Fruit fly (Drosophila melanogaster) whole organism, embryonic: ENCODE results near the gene CG17929.
A peak's percentile ranks its signal among the peaks of the same experiment; 100 is the strongest.

Experiments used
- Adf1 ChIP-seq: fragments of 200-800 bp; sonication (Bioruptor generic); IDR thresholded peaks from 2 replicates; pipeline ENCODE4 v1.3.6; 2022; ENCODE audit warnings: missing biosample characterization, missing genetic modification characterization
- Aef1 ChIP-seq: fragments of 200-800 bp; sonication (Bioruptor generic); IDR thresholded peaks from 3 replicates; pipeline ENCODE4 v1.3.6; 2022; ENCODE audit warnings: missing biosample characterization, missing genetic modification characterization
- CG10209 ChIP-seq: fragments of 200-800 bp; sonication (Bioruptor generic); optimal IDR thresholded peaks from 3 replicates; lab custom pipeline; 2017; ENCODE audit warnings: missing biosample characterization, mild to moderate bottlenecking, missing genetic modification characterization, missing genetic modification reagents
- CG10654 ChIP-seq: fragments of 200-800 bp; sonication (Bioruptor generic); optimal IDR thresholded peaks from 2 replicates; lab custom pipeline; 2016; ENCODE audit warnings: missing biosample characterization, missing genetic modification characterization
- CG11695 ChIP-seq: fragments of 200-800 bp; sonication (Bioruptor generic); IDR thresholded peaks from 3 replicates; pipeline ENCODE4 v1.3.6; 2022; ENCODE audit warnings: missing biosample characterization, missing genetic modification characterization
- CG11696 ChIP-seq: fragments of 200-800 bp; sonication (Bioruptor generic); IDR thresholded peaks from 2 replicates; pipeline ENCODE4 v1.3.6; 2022; ENCODE audit warnings: missing biosample characterization, missing genetic modification characterization
- CG12769 ChIP-seq: fragments of 200-800 bp; sonication (Bioruptor generic); optimal IDR thresholded peaks from 2 replicates; lab custom pipeline; 2019; ENCODE audit warnings: missing biosample characterization, mild to moderate bottlenecking, missing genetic modification characterization, moderate library complexity
- CG14710 ChIP-seq: fragments of 200-800 bp; sonication (Bioruptor generic); optimal IDR thresholded peaks from 3 replicates; lab custom pipeline; 2019; ENCODE audit warnings: missing biosample characterization, mild to moderate bottlenecking, missing genetic modification characterization, moderate library complexity
- CG15269 ChIP-seq: fragments of 200-800 bp; sonication (Bioruptor generic); optimal IDR thresholded peaks from 2 replicates; lab custom pipeline; 2018; ENCODE audit warnings: missing biosample characterization, mild to moderate bottlenecking, missing genetic modification characterization, moderate library complexity
- CG15696 ChIP-seq: fragments of 200-800 bp; sonication (Bioruptor generic); optimal IDR thresholded peaks from 2 replicates; lab custom pipeline; 2019; ENCODE audit warnings: missing biosample characterization, mild to moderate bottlenecking, missing genetic modification characterization, moderate library complexity
- CG16779 ChIP-seq: fragments of 200-800 bp; sonication (Bioruptor generic); IDR thresholded peaks from 2 replicates; pipeline ENCODE4 v1.3.6; 2022; ENCODE audit warnings: missing biosample characterization, missing genetic modification characterization
- CG16813 ChIP-seq: fragments of 200-800 bp; sonication (Bioruptor generic); IDR thresholded peaks from 3 replicates; pipeline ENCODE4 v1.3.6; 2022; ENCODE audit warnings: missing biosample characterization, missing genetic modification characterization; ENCODE audit not compliant: partially characterized antibody
- CG17612 ChIP-seq: fragments of 200-800 bp; sonication (Bioruptor generic); IDR thresholded peaks from 2 replicates; pipeline ENCODE4 v1.3.6; 2022; ENCODE audit warnings: missing biosample characterization, missing genetic modification characterization
- CG18599 ChIP-seq: fragments of 200-800 bp; sonication (Bioruptor generic); optimal IDR thresholded peaks from 3 replicates; lab custom pipeline; 2017; ENCODE audit warnings: missing biosample characterization, missing genetic modification characterization, mild to moderate bottlenecking, moderate library complexity, missing genetic modification reagents
- CG43689 ChIP-seq: fragments of 200-800 bp; sonication (Bioruptor generic); IDR thresholded peaks from 2 replicates; pipeline ENCODE4 v1.3.6; 2022; ENCODE audit warnings: missing biosample characterization, missing genetic modification characterization
- CG4707 ChIP-seq: fragments of 200-800 bp; sonication (Bioruptor generic); optimal IDR thresholded peaks from 2 replicates; lab custom pipeline; 2018; ENCODE audit warnings: missing biosample characterization, mild to moderate bottlenecking, missing genetic modification characterization, moderate library complexity
- CG4820 ChIP-seq: fragments of 200-800 bp; sonication (Bioruptor generic); optimal IDR thresholded peaks from 3 replicates; lab custom pipeline; 2016; ENCODE audit warnings: missing biosample characterization, missing genetic modification characterization
- CG8290 ChIP-seq, 3 experiments: fragments of 200-800 bp; sonication (Bioruptor generic); optimal IDR thresholded peaks; 2 replicates each; lab custom pipeline; 2016 to 2019; ENCODE audit warnings: missing biosample characterization in 3 of 3, missing genetic modification characterization in 3 of 3, mild to moderate bottlenecking in 2 of 3, moderate library complexity in 1 of 3
- CG8388 ChIP-seq: fragments of 200-800 bp; sonication (Bioruptor generic); optimal IDR thresholded peaks from 2 replicates; lab custom pipeline; 2019; ENCODE audit warnings: missing biosample characterization, mild to moderate bottlenecking, missing genetic modification characterization, moderate library complexity
- CG8478 ChIP-seq: fragments of >200 bp; optimal IDR thresholded peaks from 2 replicates; lab custom pipeline; 2018
- Dad ChIP-seq: fragments of 200-800 bp; sonication (Bioruptor generic); optimal IDR thresholded peaks from 3 replicates; lab custom pipeline; 2016; ENCODE audit warnings: missing biosample characterization, missing genetic modification characterization
- Dll ChIP-seq: fragments of 200-800 bp; sonication (Bioruptor generic); IDR thresholded peaks from 4 replicates; pipeline ENCODE4 v1.3.6; 2022; ENCODE audit warnings: missing biosample characterization, missing genetic modification characterization; ENCODE audit not compliant: partially characterized antibody
- Ets65A ChIP-seq: fragments of 200-800 bp; sonication (Bioruptor generic); peaks from one replicate; lab custom pipeline; 2016; ENCODE audit warnings: missing biosample characterization, missing genetic modification characterization
- MESR4 ChIP-seq: fragments of 200-800 bp; sonication (Bioruptor generic); optimal IDR thresholded peaks from 2 replicates; lab custom pipeline; 2018; ENCODE audit warnings: missing biosample characterization, mild to moderate bottlenecking, missing genetic modification characterization, moderate library complexity
- Med ChIP-seq: fragments of 200-800 bp; sonication (Bioruptor generic); peaks from one replicate; lab custom pipeline; 2016; ENCODE audit warnings: missing biosample characterization, missing genetic modification characterization, mild to moderate bottlenecking, inconsistent platforms, moderate library complexity
- NfI ChIP-seq: fragments of 200-800 bp; sonication (Bioruptor generic); optimal IDR thresholded peaks from 3 replicates; lab custom pipeline; 2018; ENCODE audit warnings: missing biosample characterization, mild to moderate bottlenecking, missing genetic modification characterization, moderate library complexity
- PHDP ChIP-seq: fragments of 200-800 bp; sonication (Bioruptor generic); optimal IDR thresholded peaks from 3 replicates; lab custom pipeline; 2018; ENCODE audit warnings: missing biosample characterization, mild to moderate bottlenecking, missing genetic modification characterization, moderate library complexity
- Trl ChIP-seq, 3 experiments: fragments of >200 bp in 2 of 3; fragments of 200-800 bp in 1 of 3; sonication (Bioruptor generic) in 1 of 3; optimal IDR thresholded peaks; 2 replicates in 1 of 3; 3 replicates in 2 of 3; lab custom pipeline; 2016 to 2017; ENCODE audit warnings: missing biosample characterization in 1 of 3, missing genetic modification characterization in 1 of 3
- Usf ChIP-seq: fragments of 200-800 bp; sonication (Bioruptor generic); optimal IDR thresholded peaks from 2 replicates; lab custom pipeline; 2017; ENCODE audit warnings: missing genotype, missing biosample characterization, missing genetic modification characterization
- Vsx1 ChIP-seq: fragments of 200-800 bp; sonication (Bioruptor generic); optimal IDR thresholded peaks from 2 replicates; lab custom pipeline; 2017; ENCODE audit warnings: missing biosample characterization, mild to moderate bottlenecking, missing genetic modification characterization, missing genetic modification reagents
- al ChIP-seq: fragments of 200-800 bp; sonication (Bioruptor generic); IDR thresholded peaks from 2 replicates; pipeline ENCODE4 v1.3.6; 2022; ENCODE audit warnings: missing biosample characterization, missing genetic modification characterization
- cg ChIP-seq: fragments of 200-800 bp; sonication (Bioruptor generic); optimal IDR thresholded peaks from 3 replicates; lab custom pipeline; 2019; ENCODE audit warnings: missing biosample characterization, mild to moderate bottlenecking, missing genetic modification characterization, moderate library complexity
- chif ChIP-seq, 2 experiments: fragments of 200-800 bp; sonication (Bioruptor generic); optimal IDR thresholded peaks; 3 replicates each; lab custom pipeline; 2016; ENCODE audit warnings: missing biosample characterization in 2 of 2, missing genetic modification characterization in 2 of 2
- cwo ChIP-seq: fragments of 200-800 bp; sonication (Bioruptor generic); optimal IDR thresholded peaks from 3 replicates; lab custom pipeline; 2017; ENCODE audit warnings: missing biosample characterization, missing genetic modification characterization, mild to moderate bottlenecking, moderate library complexity, missing genetic modification reagents
- danr ChIP-seq: fragments of 200-800 bp; sonication (Bioruptor generic); IDR thresholded peaks from 2 replicates; pipeline ENCODE4 v1.3.6; 2022; ENCODE audit warnings: missing biosample characterization, missing genetic modification characterization
- dmrt11E ChIP-seq: fragments of 200-800 bp; sonication (Bioruptor generic); optimal IDR thresholded peaks from 3 replicates; lab custom pipeline; 2018; ENCODE audit warnings: missing biosample characterization, mild to moderate bottlenecking, missing genetic modification characterization, moderate library complexity
- dmrt99B ChIP-seq: fragments of 200-800 bp; sonication (Bioruptor generic); optimal IDR thresholded peaks from 2 replicates; lab custom pipeline; 2018; ENCODE audit warnings: missing biosample characterization, mild to moderate bottlenecking, missing genetic modification characterization, moderate library complexity
- eyg ChIP-seq: fragments of 200-800 bp; sonication (Bioruptor generic); optimal IDR thresholded peaks from 3 replicates; lab custom pipeline; 2016; ENCODE audit warnings: missing biosample characterization, missing genetic modification characterization
- gfzf ChIP-seq: fragments of 200-800 bp; sonication (Bioruptor generic); optimal IDR thresholded peaks from 2 replicates; lab custom pipeline; 2016; ENCODE audit warnings: missing biosample characterization, mild to moderate bottlenecking, missing genetic modification characterization, moderate library complexity
- klu ChIP-seq: fragments of 200-800 bp; sonication (Bioruptor generic); IDR thresholded peaks from 2 replicates; pipeline ENCODE4 v1.3.6; 2022; ENCODE audit warnings: missing biosample characterization, missing genetic modification characterization
- kni ChIP-seq: fragments of 200-800 bp; sonication (Bioruptor generic); optimal IDR thresholded peaks from 3 replicates; lab custom pipeline; 2017; ENCODE audit warnings: mild to moderate bottlenecking, missing biosample characterization, missing genetic modification reagents, missing genetic modification characterization
- nmo ChIP-seq: fragments of 200-800 bp; sonication (Bioruptor generic); optimal IDR thresholded peaks from 2 replicates; lab custom pipeline; 2018; ENCODE audit warnings: missing biosample characterization, mild to moderate bottlenecking, missing genetic modification characterization, moderate library complexity
- rib ChIP-seq: fragments of 200-800 bp; sonication (Bioruptor generic); IDR thresholded peaks from 2 replicates; pipeline ENCODE4 v1.3.6; 2022; ENCODE audit warnings: missing biosample characterization, missing genetic modification characterization
- so ChIP-seq: fragments of 200-800 bp; sonication (Bioruptor generic); IDR thresholded peaks from 3 replicates; pipeline ENCODE4 v1.3.6; 2022; ENCODE audit warnings: missing biosample characterization, missing genetic modification characterization
- stwl ChIP-seq: fragments of 200-800 bp; sonication (Bioruptor generic); optimal IDR thresholded peaks from 3 replicates; lab custom pipeline; 2018; ENCODE audit warnings: missing biosample characterization, mild to moderate bottlenecking, missing genetic modification characterization, moderate library complexity
- toy ChIP-seq: fragments of 200-800 bp; sonication (Bioruptor generic); IDR thresholded peaks from 2 replicates; pipeline ENCODE4 v1.3.6; 2022; ENCODE audit warnings: missing biosample characterization, missing genetic modification characterization
- z ChIP-seq: fragments of 200-800 bp; sonication (Bioruptor generic); IDR thresholded peaks from 3 replicates; pipeline ENCODE4 v1.3.6; 2022; ENCODE audit warnings: missing biosample characterization, missing genetic modification characterization
- zen ChIP-seq: fragments of 200-800 bp; sonication (Bioruptor generic); optimal IDR thresholded peaks from 3 replicates; lab custom pipeline; 2018; ENCODE audit warnings: missing biosample characterization, mild to moderate bottlenecking, missing genetic modification characterization, moderate library complexity

CG17929 gene

dm6 chr3R:16295513-16296123 is 29.7 kb upstream of the CG17929 start:
- TF ChIP-seq eyg (no peak), CG8290 (GFP tag; optimal IDR thresholded peaks at IDR 0.05; lab: Kevin White, UChicago) (peak; percentile 53), CG8290 (tag; optimal IDR thresholded peaks at IDR 0.05; lab: Kevin White, UChicago) (peak in 1 of 2 experiments; percentile 58), stwl (tag; lab: Kevin White, UChicago) (peak; percentile 81), dmrt99B (tag; lab: Kevin White, UChicago) (no peak), Ets65A (GFP tag; lab: Kevin White, UChicago) (peak; percentile 78), nmo (no peak), CG16813 (GFP tag; lab: Robert Waterston, UW) (no peak), CG8388 (GFP tag; lab: Kevin White, UChicago) (no peak), toy (GFP tag; lab: Robert Waterston, UW) (no peak), CG10654 (GFP tag; lab: Kevin White, UChicago) (no peak), rib (GFP tag; lab: Robert Waterston, UW) (no peak), zen (no peak), CG15696 (no peak), CG10209 (no peak), Aef1 (GFP tag; lab: Robert Waterston, UW) (no peak), CG43689 (no peak), CG16779 (GFP tag; lab: Robert Waterston, UW) (no peak), Vsx1 (GFP tag; lab: Kevin White, UChicago) (no peak)

dm6 chr3R:16305185-16305989 is 19.9 kb upstream of the CG17929 start, which contains the start of gene Zip89B:
Zip89B (plus strand) TSS chr3R:16305758.
- TF ChIP-seq CG15269 (tag; lab: Kevin White, UChicago): no peak
- no peak for TF ChIP-seq Usf (GFP tag; lab: Kevin White, UChicago)
- peak; percentile 56 to 81 for TF ChIP-seq Trl (optimal IDR thresholded peaks at IDR 0.05; lab: Kevin White, UChicago)
- no peak for TF ChIP-seq Trl (GFP tag; optimal IDR thresholded peaks at IDR 0.05; lab: Kevin White, UChicago)
- TF ChIP-seq NfI (GFP tag; lab: Kevin White, UChicago): no peak
- no peak for TF ChIP-seq danr (GFP tag; lab: Robert Waterston, UW)
- TF ChIP-seq CG14710 (tag; lab: Kevin White, UChicago): no peak
- no peak for TF ChIP-seq cg (GFP tag; lab: Kevin White, UChicago)
- TF ChIP-seq CG8478 (lab: Kevin White, UChicago): no peak
- no peak; the same call in 2 of the 3 replicates for TF ChIP-seq CG11695 (GFP tag; lab: Robert Waterston, UW)
- no peak for TF ChIP-seq Adf1 (GFP tag; lab: Robert Waterston, UW)
- TF ChIP-seq z (GFP tag; lab: Robert Waterston, UW): no peak
- no peak for TF ChIP-seq CG17612 (GFP tag; lab: Robert Waterston, UW)
- no peak for TF ChIP-seq so
- TF ChIP-seq CG4707 (GFP tag; lab: Kevin White, UChicago): no peak
- TF ChIP-seq kni (GFP tag; lab: Kevin White, UChicago): no peak
- no peak for TF ChIP-seq Dad (GFP tag; lab: Kevin White, UChicago)
- peak; percentile 76 for TF ChIP-seq Med (GFP tag; lab: Kevin White, UChicago)
- TF ChIP-seq MESR4 (GFP tag; lab: Kevin White, UChicago): no peak
- TF ChIP-seq chif (GFP tag; optimal IDR thresholded peaks at IDR 0.05; lab: Kevin White, UChicago): no peak
- TF ChIP-seq gfzf (GFP tag; lab: Kevin White, UChicago): peak; percentile 55
- no peak for TF ChIP-seq PHDP (tag; lab: Kevin White, UChicago)
- TF ChIP-seq Dll (GFP tag; lab: Robert Waterston, UW): no peak
- TF ChIP-seq CG12769 (tag; lab: Kevin White, UChicago): peak; percentile 62
- no peak for TF ChIP-seq klu
- TF ChIP-seq dmrt11E: no peak
- no peak for TF ChIP-seq al (GFP tag; lab: Robert Waterston, UW)
- no peak for TF ChIP-seq CG11696 (GFP tag; lab: Robert Waterston, UW)
- TF ChIP-seq CG4820 (GFP tag; lab: Kevin White, UChicago): no peak
- no peak for TF ChIP-seq CG18599 (GFP tag; lab: Kevin White, UChicago)
- TF ChIP-seq cwo (GFP tag; lab: Kevin White, UChicago): no peak
